Worm (Caenorhabditis elegans) whole organism, midembryonic: ENCODE results near the gene rabr-3.

Experiments used
- T22C8.4 ChIP-seq: fragments of 200-800 bp; sonication (Bioruptor generic); IDR thresholded peaks from 2 replicates; pipeline ENCODE4 v1.3.6; 2022; ENCODE audit warnings: missing genetic modification characterization, missing compliant biosample characterization
- cog-1 ChIP-seq: sonication (generic microtip); optimal IDR thresholded peaks from 2 replicates; lab custom pipeline; 2016; ENCODE audit warnings: missing genetic modification characterization, missing compliant biosample characterization
- flt-1 ChIP-seq: fragments of 200-800 bp; sonication (Bioruptor generic); IDR thresholded peaks from 2 replicates; pipeline ENCODE4 v1.3.6; 2022; ENCODE audit warnings: missing genetic modification characterization, missing compliant biosample characterization
- klf-2 ChIP-seq: fragments of 200-800 bp; sonication (Bioruptor generic); conservative IDR thresholded peaks from 2 replicates; pipeline ENCODE4 v1.3.6; 2022; ENCODE audit warnings: missing genetic modification reagents, missing genetic modification characterization, missing compliant biosample characterization
- med-1 ChIP-seq: sonication (generic microtip); optimal IDR thresholded peaks from 2 replicates; lab custom pipeline; 2017; ENCODE audit warnings: missing genetic modification characterization, mild to moderate bottlenecking, missing compliant biosample characterization, antibody characterized with exemption, missing genetic modification reagents; ENCODE audit not compliant: insufficient read depth
- ref-1 ChIP-seq: fragments of 200-800 bp; sonication (Bioruptor generic); conservative IDR thresholded peaks from 2 replicates; pipeline ENCODE4 v1.3.6; 2022; ENCODE audit warnings: missing genetic modification reagents, missing genetic modification characterization, missing compliant biosample characterization
- tab-1 ChIP-seq: fragments of 200-800 bp; sonication (Bioruptor generic); IDR thresholded peaks from 2 replicates; pipeline ENCODE4 v1.3.6; 2022; ENCODE audit warnings: missing genetic modification characterization, missing compliant biosample characterization
- ztf-23 ChIP-seq: fragments of 200-800 bp; sonication (Bioruptor generic); IDR thresholded peaks from 2 replicates; pipeline ENCODE4 v1.3.6; 2022; ENCODE audit warnings: missing genetic modification reagents, missing genetic modification characterization, missing compliant biosample characterization
- ztf-29 ChIP-seq: fragments of 200-800 bp; sonication (Bioruptor generic); IDR thresholded peaks from 2 replicates; pipeline ENCODE4 v1.3.6; 2022; ENCODE audit warnings: missing genetic modification reagents, missing genetic modification characterization, missing compliant biosample characterization

rabr-3 gene

ce11 chrV:16233624-16234023 is 38.1 kb downstream of the rabr-3 start, which contains the start of gene clec-233:
Gene clec-233 (plus strand): TSS chrV:16233924.
- TF ChIP-seq tab-1 (GFP tag; lab: Robert Waterston, UW) (no peak), med-1 (GFP tag; lab: Kevin White, UChicago) (no peak), ztf-23 (GFP tag; lab: Robert Waterston, UW) (no peak)

ce11 chrV:16235135-16235534 is 39.7 kb downstream of the rabr-3 start, which contains the start of gene F21H7.3:
Gene F21H7.3 (minus strand): TSS chrV:16235235.
- no peak for TF ChIP-seq tab-1 (GFP tag; lab: Robert Waterston, UW)
- TF ChIP-seq med-1 (GFP tag; lab: Kevin White, UChicago): no peak
- no peak for TF ChIP-seq flt-1 (GFP tag; lab: Robert Waterston, UW)
- no peak for TF ChIP-seq ztf-23 (GFP tag; lab: Robert Waterston, UW)
- no peak for TF ChIP-seq T22C8.4 (GFP tag; lab: Robert Waterston, UW)
- no peak for TF ChIP-seq ref-1 (GFP tag; lab: Robert Waterston, UW)
- TF ChIP-seq cog-1 (tag; lab: Kevin White, UChicago): no peak
- TF ChIP-seq klf-2: no peak
- no peak for TF ChIP-seq ztf-29 (GFP tag; lab: Robert Waterston, UW)

ce11 chrV:16235647-16236046 is 40.2 kb downstream of the rabr-3 start, which contains the start of gene srh-98:
Gene srh-98 (minus strand): TSS chrV:16235747.
- TF ChIP-seq flt-1 (GFP tag; lab: Robert Waterston, UW) (no peak), klf-2 (no peak), med-1 (GFP tag; lab: Kevin White, UChicago) (no peak), T22C8.4 (GFP tag; lab: Robert Waterston, UW) (no peak), ztf-29 (GFP tag; lab: Robert Waterston, UW) (no peak), ztf-23 (GFP tag; lab: Robert Waterston, UW) (no peak), tab-1 (GFP tag; lab: Robert Waterston, UW) (no peak), cog-1 (tag; lab: Kevin White, UChicago) (no peak), ref-1 (GFP tag; lab: Robert Waterston, UW) (no peak)

- no peak for TF ChIP-seq cog-1 (tag; lab: Kevin White, UChicago)
These were observed 41.7 kb downstream of the rabr-3 start, which contains the start of gene F21H7.5 for ce11 chrV:16237223-16237622. Gene F21H7.5 (plus strand): TSS chrV:16237523.

- TF ChIP-seq flt-1 (GFP tag; lab: Robert Waterston, UW): no peak
- TF ChIP-seq T22C8.4 (GFP tag; lab: Robert Waterston, UW): no peak
- TF ChIP-seq klf-2: no peak
- no peak for TF ChIP-seq cog-1 (tag; lab: Kevin White, UChicago)
- no peak for TF ChIP-seq ztf-23 (GFP tag; lab: Robert Waterston, UW)
- no peak for TF ChIP-seq ztf-29 (GFP tag; lab: Robert Waterston, UW)
- TF ChIP-seq tab-1 (GFP tag; lab: Robert Waterston, UW): no peak
- TF ChIP-seq med-1 (GFP tag; lab: Kevin White, UChicago): no peak
- no peak for TF ChIP-seq ref-1 (GFP tag; lab: Robert Waterston, UW)
These were observed 48.6 kb downstream of the rabr-3 start, which contains the start of gene srh-104 for ce11 chrV:16244078-16244477. Gene srh-104 (minus strand): TSS chrV:16244178.
